Fruit fly (Drosophila melanogaster) S2 (cell line): ENCODE data around the gene Tpc1.

ENCODE experiments used
- CG8478 ChIP-seq: fragments of >200 bp; optimal IDR thresholded peaks from 2 replicates; lab custom pipeline; 2018
- CTCF ChIP-seq, 2 experiments: fragments of >200 bp; optimal IDR thresholded peaks; 2 replicates each; lab custom pipeline; 2018

- TF ChIP-seq CTCF (optimal IDR thresholded peaks at IDR 0.05; lab: Kevin White, UChicago) (no peak), CG8478 (lab: Kevin White, UChicago) (no peak)
Observed at dm6 chr3R:10879219-10879618, 2.8 kb downstream of the Tpc1 start, which contains the start of gene CG14695.
